Fruit fly (Drosophila melanogaster) whole organism, wandering third instar larva: ENCODE data around the gene CG2162.

Experiments used
- dsf ChIP-seq: sonication (Bioruptor generic); optimal IDR thresholded peaks from 2 replicates; lab custom pipeline; 2016; ENCODE audit warnings: missing biosample characterization, missing genetic modification characterization, borderline replicate concordance
- lola ChIP-seq: fragments of >200 bp; optimal IDR thresholded peaks from 2 replicates; lab custom pipeline; 2017; ENCODE audit warnings: missing biosample characterization, missing genetic modification characterization
- psq ChIP-seq: fragments of 200-800 bp; sonication (Bioruptor generic); optimal IDR thresholded peaks from 3 replicates; lab custom pipeline; 2017; ENCODE audit warnings: missing biosample characterization, mild to moderate bottlenecking, missing genetic modification characterization, moderate library complexity

DNA sequence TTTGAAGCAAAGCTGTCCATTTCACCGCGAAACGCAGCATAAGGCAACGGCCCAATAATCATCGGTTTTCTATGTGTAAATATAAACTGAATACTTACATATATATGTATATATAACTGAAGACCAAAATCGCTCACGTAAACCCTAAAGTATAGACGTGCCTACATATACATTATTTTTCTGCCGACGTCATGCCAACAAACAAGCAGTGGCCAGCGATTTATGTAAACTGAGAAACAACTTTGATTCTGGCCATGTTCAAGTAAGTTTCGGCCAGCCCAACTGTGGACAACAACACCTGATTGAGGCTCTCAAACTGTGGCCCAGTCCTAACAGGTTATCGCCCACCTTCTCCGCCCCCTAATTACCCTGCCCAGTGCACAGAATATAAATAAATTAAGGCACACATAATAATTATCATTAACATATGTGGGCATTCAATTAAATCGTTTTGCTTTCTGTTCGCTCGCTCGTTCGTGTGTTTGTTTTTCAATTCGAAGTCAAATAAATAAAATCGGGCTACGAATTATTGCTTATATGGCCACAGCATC, 47.0 kb downstream of the CG2162 start:
- TF ChIP-seq dsf (GFP tag; lab: Kevin White, UChicago) (no peak), psq (GFP tag; lab: Kevin White, UChicago) (no peak), lola (GFP tag; lab: Kevin White, UChicago) (no peak)
